Worm (Caenorhabditis elegans): ENCODE measurements around the gene srt-11.

srt-11 gene

ce11 chrII:14825413-14825812, 19.6 kb downstream of the srt-11 start:
- TF ChIP-seq nhr-232 (tag; optimal IDR thresholded peaks at IDR 0.05) (no peak), ceh-45 (GFP tag; IDR thresholded peaks at IDR 0.05) (no peak), unc-55 (GFP tag; optimal IDR thresholded peaks at IDR 0.05) (peak; percentile 22)

DNA sequence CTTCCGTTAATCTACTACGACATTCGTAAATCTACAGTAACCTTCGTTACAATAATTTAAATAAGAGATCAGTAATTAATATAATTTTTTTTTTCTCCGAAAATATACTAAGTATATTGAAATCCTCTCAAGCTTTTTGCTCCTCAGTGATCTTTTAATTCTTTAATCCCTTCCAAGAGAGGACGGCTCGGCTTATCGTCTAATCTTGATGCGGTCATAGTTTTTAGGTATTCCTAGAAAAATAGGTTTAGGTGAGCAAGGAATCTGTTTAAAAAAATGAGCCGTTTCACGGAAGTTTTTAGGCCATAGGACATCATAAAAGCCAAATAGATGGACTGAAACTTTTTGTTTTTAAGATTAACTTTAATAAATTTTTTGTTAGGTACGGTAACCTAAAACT, 26.3 kb downstream of the srt-11 start:
- TF ChIP-seq ceh-24 (tag; optimal IDR thresholded peaks at IDR 0.05) (no peak), ahr-1 (tag; optimal IDR thresholded peaks at IDR 0.05) (no peak), npax-4 (tag; optimal IDR thresholded peaks at IDR 0.05) (no peak), ztf-16 (tag; optimal IDR thresholded peaks at IDR 0.05) (no peak), ceh-18 (tag; optimal IDR thresholded peaks at IDR 0.05) (no peak), ceh-6 (GFP tag; optimal IDR thresholded peaks at IDR 0.05) (no peak), nfya-1 (tag; optimal IDR thresholded peaks at IDR 0.05) (no peak), hlh-30 (tag; optimal IDR thresholded peaks at IDR 0.05; ENCODE audit: insufficient read depth) (no peak), sox-2 (GFP tag; IDR thresholded peaks at IDR 0.05) (no peak), unc-55 (GFP tag; optimal IDR thresholded peaks at IDR 0.05) (no peak)

ce11 chrII:14838596-14839215, 32.9 kb downstream of the srt-11 start:
- no peak for TF ChIP-seq C08G9.2 (tag; optimal IDR thresholded peaks at IDR 0.05)
- no peak for TF ChIP-seq unc-3 (GFP tag; conservative IDR thresholded peaks at IDR 0.05)
- TF ChIP-seq unc-3 (tag; optimal IDR thresholded peaks at IDR 0.05), result no peak
- TF ChIP-seq pha-4 (tag; optimal IDR thresholded peaks at IDR 0.05), result no peak
- TF ChIP-seq K02D7.2 (tag; optimal IDR thresholded peaks at IDR 0.05), result no peak
- no peak for TF ChIP-seq mec-3 (tag; optimal IDR thresholded peaks at IDR 0.05; ENCODE audit: borderline replicate concordance)
- TF ChIP-seq lin-11 (tag; optimal IDR thresholded peaks at IDR 0.05), result no peak
- TF ChIP-seq ceh-24 (tag; optimal IDR thresholded peaks at IDR 0.05), result no peak
- TF ChIP-seq T23F11.4 (GFP tag; optimal IDR thresholded peaks at IDR 0.05), result no peak
- TF ChIP-seq ztf-16 (tag; optimal IDR thresholded peaks at IDR 0.05), result no peak
- no peak for TF ChIP-seq ceh-30 (tag; optimal IDR thresholded peaks at IDR 0.05)
- TF ChIP-seq ceh-18 (tag; optimal IDR thresholded peaks at IDR 0.05), result no peak
- no peak for TF ChIP-seq hlh-15 (tag; optimal IDR thresholded peaks at IDR 0.05)
- no peak for TF ChIP-seq zip-5 (tag; optimal IDR thresholded peaks at IDR 0.05)
- TF ChIP-seq ets-4 (tag; optimal IDR thresholded peaks at IDR 0.05), result no peak
- no peak for TF ChIP-seq ahr-1 (tag; optimal IDR thresholded peaks at IDR 0.05)
- no peak for TF ChIP-seq rnt-1 (tag; optimal IDR thresholded peaks at IDR 0.05)
- TF ChIP-seq ceh-45 (GFP tag; IDR thresholded peaks at IDR 0.05), result no peak
- TF ChIP-seq dmd-4 (tag; optimal IDR thresholded peaks at IDR 0.05; ENCODE audit: borderline replicate concordance), result no peak
- no peak for TF ChIP-seq pag-3 (tag; optimal IDR thresholded peaks at IDR 0.05; ENCODE audit: borderline replicate concordance)
- TF ChIP-seq nhr-232 (tag; optimal IDR thresholded peaks at IDR 0.05), result no peak

ce11 chrII:14841253-14841652, 35.5 kb downstream of the srt-11 start:
- no peak for TF ChIP-seq ama-1 (optimal IDR thresholded peaks at IDR 0.05)
- TF ChIP-seq T23F11.4 (GFP tag; optimal IDR thresholded peaks at IDR 0.05), result no peak
- TF ChIP-seq pqm-1 (tag; optimal IDR thresholded peaks at IDR 0.05), result no peak
- TF ChIP-seq pha-4 (tag; optimal IDR thresholded peaks at IDR 0.05), result no peak
- no peak for TF ChIP-seq eyg-1 (tag; optimal IDR thresholded peaks at IDR 0.05)
- TF ChIP-seq ceh-34 (tag; optimal IDR thresholded peaks at IDR 0.05), result no peak
- TF ChIP-seq Y22D7AL.16 (tag; optimal IDR thresholded peaks at IDR 0.05), result no peak
- TF ChIP-seq fkh-6 (tag; optimal IDR thresholded peaks at IDR 0.05), result no peak
- no peak for TF ChIP-seq hlh-13 (GFP tag; optimal IDR thresholded peaks at IDR 0.05)
- TF ChIP-seq dve-1 (tag; optimal IDR thresholded peaks at IDR 0.05), result no peak
- no peak for TF ChIP-seq syd-9 (tag; optimal IDR thresholded peaks at IDR 0.05)
- no peak for TF ChIP-seq ets-4 (tag; optimal IDR thresholded peaks at IDR 0.05)
- TF ChIP-seq nhr-11 (tag; optimal IDR thresholded peaks at IDR 0.05), result no peak
- TF ChIP-seq unc-42 (tag; optimal IDR thresholded peaks at IDR 0.05), result no peak
- no peak for TF ChIP-seq K02D7.2 (tag; optimal IDR thresholded peaks at IDR 0.05)
- TF ChIP-seq tbx-2 (tag; optimal IDR thresholded peaks at IDR 0.05), result no peak

Data from whole organism, late embryonic.